Fruit fly (Drosophila melanogaster) whole organism, embryonic: ENCODE results near the gene CG4459.
A peak's percentile ranks its signal among the peaks of the same experiment; 100 is the strongest.

Experiments used
- Bgb ChIP-seq: fragments of 200-800 bp; sonication (Bioruptor generic); IDR thresholded peaks from 2 replicates; pipeline ENCODE4 v1.3.6; 2022; ENCODE audit warnings: missing biosample characterization, missing genetic modification characterization; ENCODE audit not compliant: partially characterized antibody
- CG11093 ChIP-seq: fragments of 200-800 bp; sonication (Bioruptor generic); IDR thresholded peaks from 3 replicates; pipeline ENCODE4 v1.3.6; 2022; ENCODE audit warnings: missing biosample characterization, missing genetic modification characterization
- CG12659 ChIP-seq: fragments of 200-800 bp; sonication (Bioruptor generic); optimal IDR thresholded peaks from 3 replicates; lab custom pipeline; 2017; ENCODE audit warnings: mild to moderate bottlenecking, missing biosample characterization, missing genetic modification reagents, missing genetic modification characterization
- CG16779 ChIP-seq: fragments of 200-800 bp; sonication (Bioruptor generic); IDR thresholded peaks from 2 replicates; pipeline ENCODE4 v1.3.6; 2022; ENCODE audit warnings: missing biosample characterization, missing genetic modification characterization
- CG18262 ChIP-seq: fragments of 200-800 bp; optimal IDR thresholded peaks from 3 replicates; lab custom pipeline; 2019; ENCODE audit warnings: missing biosample characterization, mild to moderate bottlenecking, missing genetic modification characterization, moderate library complexity
- CG2116 ChIP-seq: fragments of 200-800 bp; sonication (Bioruptor generic); optimal IDR thresholded peaks from 3 replicates; lab custom pipeline; 2018; ENCODE audit warnings: missing biosample characterization, mild to moderate bottlenecking, missing genetic modification characterization
- CG2712 ChIP-seq: fragments of 200-800 bp; optimal IDR thresholded peaks from 3 replicates; lab custom pipeline; 2019; ENCODE audit warnings: missing biosample characterization, mild to moderate bottlenecking, missing genetic modification characterization, moderate library complexity
- CG30403 ChIP-seq: fragments of 200-800 bp; sonication (Bioruptor generic); optimal IDR thresholded peaks from 3 replicates; lab custom pipeline; 2016; ENCODE audit warnings: missing biosample characterization, missing genetic modification characterization
- CG34224 ChIP-seq: fragments of 200-800 bp; sonication (Bioruptor generic); IDR thresholded peaks from 3 replicates; pipeline ENCODE4 v1.3.6; 2022; ENCODE audit warnings: missing biosample characterization, missing genetic modification characterization; ENCODE audit not compliant: partially characterized antibody
- CG4404 ChIP-seq: fragments of 200-800 bp; sonication (Bioruptor generic); IDR thresholded peaks from 2 replicates; pipeline ENCODE4 v1.3.6; 2022; ENCODE audit warnings: missing biosample characterization, missing genetic modification characterization
- CG7271 ChIP-seq: fragments of 200-800 bp; sonication (Bioruptor generic); optimal IDR thresholded peaks from 2 replicates; lab custom pipeline; 2018; ENCODE audit warnings: missing biosample characterization, mild to moderate bottlenecking, missing genetic modification characterization, moderate library complexity
- CG7987 ChIP-seq: fragments of 200-800 bp; sonication (Bioruptor generic); optimal IDR thresholded peaks from 2 replicates; lab custom pipeline; 2018; ENCODE audit warnings: missing biosample characterization, mild to moderate bottlenecking, missing genetic modification characterization, moderate library complexity
- CG8290 ChIP-seq, 3 experiments: fragments of 200-800 bp; sonication (Bioruptor generic); optimal IDR thresholded peaks; 2 replicates each; lab custom pipeline; 2016 to 2019; ENCODE audit warnings: missing biosample characterization in 3 of 3, missing genetic modification characterization in 3 of 3, mild to moderate bottlenecking in 2 of 3, moderate library complexity in 1 of 3
- CG8359 ChIP-seq: fragments of 200-800 bp; sonication (Bioruptor generic); optimal IDR thresholded peaks from 2 replicates; lab custom pipeline; 2017; ENCODE audit warnings: missing biosample characterization, mild to moderate bottlenecking, missing genetic modification characterization, borderline replicate concordance
- CG9215 ChIP-seq: fragments of 200-800 bp; sonication (Bioruptor generic); IDR thresholded peaks from 2 replicates; pipeline ENCODE4 v1.3.6; 2022; ENCODE audit warnings: missing biosample characterization, missing genetic modification characterization
- CG9797 ChIP-seq: fragments of 200-800 bp; sonication (Bioruptor generic); optimal IDR thresholded peaks from 3 replicates; lab custom pipeline; 2018; ENCODE audit warnings: missing biosample characterization, mild to moderate bottlenecking, missing genetic modification characterization
- Camta ChIP-seq: fragments of 200-800 bp; sonication (Bioruptor generic); optimal IDR thresholded peaks from 2 replicates; lab custom pipeline; 2016; ENCODE audit warnings: missing biosample characterization, missing genetic modification characterization
- CoRest ChIP-seq: fragments of 200-800 bp; sonication (Bioruptor generic); optimal IDR thresholded peaks from 3 replicates; lab custom pipeline; 2018; ENCODE audit warnings: missing biosample characterization, mild to moderate bottlenecking, missing genetic modification characterization, moderate library complexity
- Dip3 ChIP-seq: fragments of 200-800 bp; sonication (Bioruptor generic); optimal IDR thresholded peaks from 3 replicates; lab custom pipeline; 2016; ENCODE audit warnings: missing biosample characterization, missing genetic modification characterization
- Fer2 ChIP-seq: fragments of 200-800 bp; sonication (Bioruptor generic); optimal IDR thresholded peaks from 2 replicates; lab custom pipeline; 2018; ENCODE audit warnings: missing biosample characterization, mild to moderate bottlenecking, missing genetic modification characterization, moderate library complexity
- HHEX ChIP-seq: fragments of 200-800 bp; sonication (Bioruptor generic); optimal IDR thresholded peaks from 3 replicates; lab custom pipeline; 2017; ENCODE audit warnings: missing biosample characterization, mild to moderate bottlenecking, missing genetic modification characterization, missing genetic modification reagents
- HLH4C ChIP-seq: fragments of 200-800 bp; sonication (Bioruptor generic); IDR thresholded peaks from 3 replicates; pipeline ENCODE4 v1.3.6; 2022; ENCODE audit warnings: missing biosample characterization, missing genetic modification characterization; ENCODE audit not compliant: partially characterized antibody
- HLHmδ ChIP-seq: fragments of 200-800 bp; sonication (Bioruptor generic); optimal IDR thresholded peaks from 2 replicates; lab custom pipeline; 2018; ENCODE audit warnings: missing biosample characterization, mild to moderate bottlenecking, missing genetic modification characterization, moderate library complexity
- Hr78 ChIP-seq, 2 experiments: fragments of 200-800 bp in 1 of 2; fragments of >200 bp in 1 of 2; sonication (Bioruptor generic) in 1 of 2; optimal IDR thresholded peaks; 2 replicates each; lab custom pipeline; 2017 to 2019; ENCODE audit warnings: missing biosample characterization in 2 of 2, missing genetic modification characterization in 2 of 2, mild to moderate bottlenecking in 1 of 2, moderate library complexity in 1 of 2
- Jarid2 ChIP-seq: fragments of 200-800 bp; sonication (Bioruptor generic); optimal IDR thresholded peaks from 3 replicates; lab custom pipeline; 2017; ENCODE audit warnings: mild to moderate bottlenecking, missing biosample characterization, missing genetic modification reagents, missing genetic modification characterization
- Lhr ChIP-seq: fragments of 200-800 bp; sonication (Bioruptor generic); optimal IDR thresholded peaks from 3 replicates; lab custom pipeline; 2017; ENCODE audit warnings: mild to moderate bottlenecking, missing biosample characterization, missing genetic modification reagents, missing genetic modification characterization
- Lim3 ChIP-seq: fragments of 200-800 bp; sonication (Bioruptor generic); IDR thresholded peaks from 2 replicates; pipeline ENCODE4 v1.3.6; 2022; ENCODE audit warnings: missing biosample characterization, missing genetic modification characterization
- MTF-1 ChIP-seq: fragments of 200-800 bp; sonication (Bioruptor generic); optimal IDR thresholded peaks from 2 replicates; lab custom pipeline; 2018; ENCODE audit warnings: missing biosample characterization, mild to moderate bottlenecking, missing genetic modification characterization, borderline replicate concordance
- Max ChIP-seq: fragments of 200-800 bp; sonication (Bioruptor generic); optimal IDR thresholded peaks from 2 replicates; lab custom pipeline; 2016; ENCODE audit warnings: missing biosample characterization, mild to moderate bottlenecking, missing genetic modification characterization
- Mes4 ChIP-seq: fragments of 200-800 bp; sonication (Bioruptor generic); optimal IDR thresholded peaks from 2 replicates; lab custom pipeline; 2016; ENCODE audit warnings: missing biosample characterization, missing genetic modification characterization
- NC2α ChIP-seq: fragments of 200-800 bp; sonication (Bioruptor generic); optimal IDR thresholded peaks from 2 replicates; lab custom pipeline; 2016; ENCODE audit warnings: missing biosample characterization, missing genetic modification characterization
- NC2β ChIP-seq: fragments of 200-800 bp; sonication (Bioruptor generic); optimal IDR thresholded peaks from 2 replicates; lab custom pipeline; 2016; ENCODE audit warnings: missing biosample characterization, missing genetic modification characterization
- Nf-YA ChIP-seq: fragments of 200-800 bp; sonication (Bioruptor generic); IDR thresholded peaks from 2 replicates; pipeline ENCODE4 v1.3.6; 2022; ENCODE audit warnings: missing biosample characterization, missing genetic modification characterization
- Nf-YC ChIP-seq: fragments of 200-800 bp; optimal IDR thresholded peaks from 3 replicates; lab custom pipeline; 2019; ENCODE audit warnings: missing biosample characterization, mild to moderate bottlenecking, missing genetic modification characterization, moderate library complexity
- TFAM ChIP-seq: fragments of 200-800 bp; sonication (Bioruptor generic); optimal IDR thresholded peaks from 2 replicates; lab custom pipeline; 2017; ENCODE audit warnings: missing biosample characterization, missing genetic modification characterization, inconsistent platforms
- bsh ChIP-seq, 2 experiments: fragments of 200-800 bp; sonication (Bioruptor generic); optimal IDR thresholded peaks; 2 replicates each; lab custom pipeline; 2017 to 2018; ENCODE audit warnings: mild to moderate bottlenecking in 2 of 2, missing biosample characterization in 2 of 2, missing genetic modification characterization in 2 of 2, moderate library complexity in 1 of 2
- eyg ChIP-seq: fragments of 200-800 bp; sonication (Bioruptor generic); optimal IDR thresholded peaks from 3 replicates; lab custom pipeline; 2016; ENCODE audit warnings: missing biosample characterization, missing genetic modification characterization
- ftz-f1 ChIP-seq: fragments of 200-800 bp; sonication (Bioruptor generic); optimal IDR thresholded peaks from 2 replicates; lab custom pipeline; 2016; ENCODE audit warnings: missing biosample characterization, missing genetic modification characterization
- gfzf ChIP-seq: fragments of 200-800 bp; sonication (Bioruptor generic); optimal IDR thresholded peaks from 2 replicates; lab custom pipeline; 2016; ENCODE audit warnings: missing biosample characterization, mild to moderate bottlenecking, missing genetic modification characterization, moderate library complexity
- grau ChIP-seq: fragments of 200-800 bp; optimal IDR thresholded peaks from 3 replicates; lab custom pipeline; 2019; ENCODE audit warnings: missing biosample characterization, mild to moderate bottlenecking, missing genetic modification characterization, moderate library complexity
- gsb ChIP-seq: fragments of 200-800 bp; sonication (Bioruptor generic); IDR thresholded peaks from 2 replicates; pipeline ENCODE4 v1.3.6; 2022; ENCODE audit warnings: missing biosample characterization, missing genetic modification characterization
- h ChIP-seq: fragments of >200 bp; optimal IDR thresholded peaks from 2 replicates; lab custom pipeline; 2017
- jing ChIP-seq: fragments of 200-800 bp; sonication (Bioruptor generic); optimal IDR thresholded peaks from 2 replicates; lab custom pipeline; 2018; ENCODE audit warnings: missing biosample characterization, mild to moderate bottlenecking, missing genetic modification characterization
- kay ChIP-seq: fragments of 200-800 bp; sonication (Bioruptor generic); optimal IDR thresholded peaks from 2 replicates; lab custom pipeline; 2016; ENCODE audit warnings: missing biosample characterization, missing genetic modification characterization
- slp2 ChIP-seq: fragments of 200-800 bp; sonication (Bioruptor generic); optimal IDR thresholded peaks from 2 replicates; lab custom pipeline; 2016; ENCODE audit warnings: missing biosample characterization, missing genetic modification characterization
- sob ChIP-seq: fragments of 200-800 bp; sonication (Bioruptor generic); IDR thresholded peaks from 2 replicates; pipeline ENCODE4 v1.3.6; 2022; ENCODE audit warnings: missing biosample characterization, missing genetic modification characterization
- tup ChIP-seq: fragments of 200-800 bp; sonication (Bioruptor generic); optimal IDR thresholded peaks from 2 replicates; lab custom pipeline; 2016; ENCODE audit warnings: missing biosample characterization, mild to moderate bottlenecking, missing genetic modification characterization, moderate library complexity
- unc-4 ChIP-seq: fragments of 200-800 bp; sonication (Bioruptor generic); IDR thresholded peaks from 2 replicates; pipeline ENCODE4 v1.3.6; 2022; ENCODE audit warnings: missing biosample characterization, missing genetic modification characterization; ENCODE audit not compliant: partially characterized antibody
- zfh2 ChIP-seq: fragments of 200-800 bp; sonication (Bioruptor generic); optimal IDR thresholded peaks from 2 replicates; lab custom pipeline; 2016; ENCODE audit warnings: missing biosample characterization, missing genetic modification characterization

Gene CG4459

dm6 chr3R:19890340-19890998, 38.0 kb downstream of the CG4459 start, which contains the start of gene CG4733 (continued):
- no peak for TF ChIP-seq ftz-f1
- no peak for TF ChIP-seq CG9215 (GFP tag; lab: Robert Waterston, UW)
- TF ChIP-seq Camta = no peak
- no peak for TF ChIP-seq h
- TF ChIP-seq jing (GFP tag; lab: Kevin White, UChicago) = no peak
- no peak for TF ChIP-seq sob (GFP tag; lab: Robert Waterston, UW)
- TF ChIP-seq CG7987 (GFP tag; lab: Kevin White, UChicago) = no peak
- peak; percentile 30 for TF ChIP-seq HHEX (GFP tag; lab: Kevin White, UChicago)
- TF ChIP-seq CG16779 (GFP tag; lab: Robert Waterston, UW) = no peak
- no peak for TF ChIP-seq tup (GFP tag; lab: Kevin White, UChicago)
- peak; percentile 31 for TF ChIP-seq CG12659 (GFP tag; lab: Kevin White, UChicago)
- peak; percentile 44 for TF ChIP-seq CoRest (tag; lab: Kevin White, UChicago)
- no peak for TF ChIP-seq gfzf (GFP tag; lab: Kevin White, UChicago)
- TF ChIP-seq CG34224 (GFP tag; lab: Robert Waterston, UW) = 0 out of 3 replicates have a peak, but pooled peaks have one; percentile 15
- TF ChIP-seq zfh2 = no peak
- TF ChIP-seq HLHmδ = peak; percentile 45
- no peak for TF ChIP-seq bsh (GFP tag; optimal IDR thresholded peaks at IDR 0.05; lab: Kevin White, UChicago)
- peak; percentile 31 for TF ChIP-seq CG30403 (GFP tag; lab: Kevin White, UChicago)
- no peak for TF ChIP-seq Nf-YA (GFP tag; lab: Robert Waterston, UW)
- no peak for TF ChIP-seq TFAM (GFP tag; lab: Kevin White, UChicago)
- peak; percentile 12 for TF ChIP-seq Nf-YC (tag; lab: Kevin White, UChicago)
- no peak for TF ChIP-seq Lhr
- TF ChIP-seq CG8290 (GFP tag; optimal IDR thresholded peaks at IDR 0.05; lab: Kevin White, UChicago) = no peak
- no peak for TF ChIP-seq CG8290 (tag; optimal IDR thresholded peaks at IDR 0.05; lab: Kevin White, UChicago)
- TF ChIP-seq MTF-1 (GFP tag; lab: Kevin White, UChicago) = no peak
- no peak for TF ChIP-seq eyg (GFP tag; lab: Kevin White, UChicago)
- TF ChIP-seq Hr78 (GFP tag; optimal IDR thresholded peaks at IDR 0.05; lab: Kevin White, UChicago) = peak in 1 of 2 experiments; percentile 14
- no peak for TF ChIP-seq unc-4 (GFP tag; lab: Robert Waterston, UW)
- TF ChIP-seq grau = peak; percentile 48
- no peak for TF ChIP-seq kay (GFP tag; lab: Kevin White, UChicago)
- no peak for TF ChIP-seq Max (GFP tag; lab: Kevin White, UChicago)
- TF ChIP-seq CG7271 = no peak
- TF ChIP-seq CG18262 (tag; lab: Kevin White, UChicago) = peak; percentile 43
- no peak for TF ChIP-seq NC2β
- no peak for TF ChIP-seq CG2116 (GFP tag; lab: Kevin White, UChicago)
- no peak for TF ChIP-seq CG8359 (GFP tag; lab: Kevin White, UChicago)
- TF ChIP-seq CG11093 (GFP tag; lab: Robert Waterston, UW) = no peak
- no peak for TF ChIP-seq NC2α (GFP tag; lab: Kevin White, UChicago)
- no peak for TF ChIP-seq Bgb
- no peak for TF ChIP-seq Dip3 (GFP tag; lab: Kevin White, UChicago)
- no peak for TF ChIP-seq CG2712
- TF ChIP-seq Lim3 (GFP tag; lab: Robert Waterston, UW) = no peak
- no peak for TF ChIP-seq Fer2
- no peak for TF ChIP-seq gsb (GFP tag; lab: Robert Waterston, UW)
- no peak for TF ChIP-seq CG4404
- TF ChIP-seq HLH4C (GFP tag; lab: Robert Waterston, UW) = no peak
- no peak for TF ChIP-seq slp2 (GFP tag; lab: Kevin White, UChicago)
- TF ChIP-seq CG9797 (GFP tag; lab: Kevin White, UChicago) = no peak
- TF ChIP-seq Jarid2 (GFP tag; lab: Kevin White, UChicago) = peak; percentile 60
- no peak for TF ChIP-seq Mes4 (GFP tag; lab: Kevin White, UChicago)
